Worm (Caenorhabditis elegans) whole organism, L3 larva: Measurements from ENCODE around the gene cdr-2.
A peak's percentile ranks its signal among the peaks of the same experiment; 100 is the strongest.

ENCODE experiments used
- aly-2 ChIP-seq: fragments of 150-350 bp; optimal IDR thresholded peaks from 2 replicates; lab custom pipeline; 2014; ENCODE audit warnings: missing biosample characterization, missing genetic modification characterization
- ama-1 ChIP-seq: fragments of 150-350 bp; optimal IDR thresholded peaks from 2 replicates; lab custom pipeline; 2018
- ceh-16 ChIP-seq: sonication (generic microtip); optimal IDR thresholded peaks from 2 replicates; lab custom pipeline; 2017; ENCODE audit warnings: missing biosample characterization, missing genetic modification characterization
- ceh-28 ChIP-seq: fragments of 150-350 bp; optimal IDR thresholded peaks from 2 replicates; lab custom pipeline; 2014; ENCODE audit warnings: missing biosample characterization, missing genetic modification reagents, missing genetic modification characterization
- ceh-9 ChIP-seq: sonication (generic microtip); optimal IDR thresholded peaks from 2 replicates; lab custom pipeline; 2018; ENCODE audit warnings: missing biosample characterization, missing genetic modification characterization
- egl-27 ChIP-seq: sonication (generic microtip); optimal IDR thresholded peaks from 4 replicates; lab custom pipeline; 2017; ENCODE audit warnings: missing biosample characterization, missing genetic modification reagents, missing genetic modification characterization
- egl-5 ChIP-seq: fragments of 150-350 bp; optimal IDR thresholded peaks from 2 replicates; lab custom pipeline; 2017; ENCODE audit warnings: missing biosample characterization, missing genetic modification reagents, missing genetic modification characterization, inconsistent platforms
- elt-1 ChIP-seq: fragments of 150-350 bp; optimal IDR thresholded peaks from 2 replicates; lab custom pipeline; 2014; ENCODE audit warnings: missing biosample characterization, missing genetic modification characterization
- elt-2 ChIP-seq: sonication (generic microtip); optimal IDR thresholded peaks from 2 replicates; lab custom pipeline; 2016; ENCODE audit warnings: missing genetic modification reagents, mild to moderate bottlenecking, missing genetic modification characterization, missing compliant biosample characterization
- elt-3 ChIP-seq, 3 experiments: fragments of 150-350 bp in 1 of 3; sonication (generic microtip) in 2 of 3; optimal IDR thresholded peaks; 2 replicates in 2 of 3; 4 replicates in 1 of 3; lab custom pipeline; 2014 to 2017; ENCODE audit warnings: missing biosample characterization in 3 of 3, missing genetic modification characterization in 3 of 3
- fkh-10 ChIP-seq: sonication (generic microtip); optimal IDR thresholded peaks from 2 replicates; lab custom pipeline; 2017; ENCODE audit warnings: missing biosample characterization, missing genetic modification reagents, missing genetic modification characterization
- fkh-2 ChIP-seq: fragments of 150-350 bp; optimal IDR thresholded peaks from 2 replicates; lab custom pipeline; 2014; ENCODE audit warnings: missing biosample characterization, missing genetic modification reagents, missing genetic modification characterization
- fos-1 ChIP-seq: fragments of 150-350 bp; optimal IDR thresholded peaks from 2 replicates; lab custom pipeline; 2014; ENCODE audit warnings: missing biosample characterization, missing genetic modification characterization
- hmg-11 ChIP-seq: sonication (generic microtip); optimal IDR thresholded peaks from 2 replicates; lab custom pipeline; 2016; ENCODE audit warnings: missing genetic modification characterization, missing compliant biosample characterization
- jun-1 ChIP-seq: fragments of 150-350 bp; optimal IDR thresholded peaks from 2 replicates; lab custom pipeline; 2014; ENCODE audit warnings: missing biosample characterization, missing genetic modification reagents, missing genetic modification characterization
- lin-39 ChIP-seq: fragments of 150-350 bp; optimal IDR thresholded peaks from 2 replicates; lab custom pipeline; 2018; ENCODE audit warnings: missing biosample characterization, missing genetic modification reagents, missing genetic modification characterization
- mdl-1 ChIP-seq: fragments of 150-350 bp; optimal IDR thresholded peaks from 2 replicates; lab custom pipeline; 2014; ENCODE audit warnings: missing biosample characterization, missing genetic modification characterization
- mml-1 ChIP-seq: fragments of 150-350 bp; sonication (generic microtip); optimal IDR thresholded peaks from 3 replicates; lab custom pipeline; 2014; ENCODE audit warnings: missing biosample characterization, missing genetic modification characterization
- nfya-1 ChIP-seq: sonication (generic microtip); optimal IDR thresholded peaks from 2 replicates; lab custom pipeline; 2017; ENCODE audit warnings: missing genetic modification characterization, mild to moderate bottlenecking, missing compliant biosample characterization, antibody characterized with exemption, moderate library complexity; ENCODE audit not compliant: insufficient read depth
- nhr-23 ChIP-seq: fragments of 150-350 bp; optimal IDR thresholded peaks from 2 replicates; lab custom pipeline; 2014; ENCODE audit warnings: missing biosample characterization, missing genetic modification reagents, missing genetic modification characterization
- nhr-25 ChIP-seq: sonication (generic microtip); optimal IDR thresholded peaks from 2 replicates; lab custom pipeline; 2017; ENCODE audit warnings: missing biosample characterization, missing genetic modification characterization
- nhr-28 ChIP-seq: fragments of 150-350 bp; optimal IDR thresholded peaks from 2 replicates; lab custom pipeline; 2014; ENCODE audit warnings: missing biosample characterization, missing genetic modification characterization
- nhr-43 ChIP-seq: sonication (generic microtip); optimal IDR thresholded peaks from 2 replicates; lab custom pipeline; 2016; ENCODE audit warnings: mild to moderate bottlenecking, missing genetic modification characterization, missing compliant biosample characterization; ENCODE audit not compliant: poor library complexity, severe bottlenecking
- nhr-67 ChIP-seq: fragments of 150-350 bp; optimal IDR thresholded peaks from 2 replicates; lab custom pipeline; 2014; ENCODE audit warnings: missing biosample characterization, missing genetic modification characterization
- nhr-76 ChIP-seq: fragments of 150-350 bp; sonication (generic microtip); optimal IDR thresholded peaks from 5 replicates; lab custom pipeline; 2014; ENCODE audit warnings: missing biosample characterization, missing genetic modification characterization
- nhr-77 ChIP-seq: fragments of 150-350 bp; optimal IDR thresholded peaks from 2 replicates; lab custom pipeline; 2014; ENCODE audit warnings: missing biosample characterization, missing genetic modification characterization
- pha-4 ChIP-seq: fragments of 150-350 bp; optimal IDR thresholded peaks from 2 replicates; lab custom pipeline; 2014; ENCODE audit warnings: missing biosample characterization, missing genetic modification reagents, missing genetic modification characterization
- pqm-1 ChIP-seq: fragments of 150-350 bp; optimal IDR thresholded peaks from 2 replicates; lab custom pipeline; 2017; ENCODE audit warnings: missing biosample characterization, missing genetic modification characterization, inconsistent platforms
- skn-1 ChIP-seq: fragments of 150-350 bp; optimal IDR thresholded peaks from 2 replicates; lab custom pipeline; 2014; ENCODE audit warnings: missing biosample characterization, missing genetic modification characterization
- snpc-4 ChIP-seq: fragments of 150-350 bp; optimal IDR thresholded peaks from 2 replicates; lab custom pipeline; 2014; ENCODE audit warnings: missing biosample characterization, missing genetic modification characterization
- unc-39 ChIP-seq: sonication (generic microtip); optimal IDR thresholded peaks from 4 replicates; lab custom pipeline; 2017; ENCODE audit warnings: missing biosample characterization, missing genetic modification characterization
- unc-62 ChIP-seq: fragments of 150-350 bp; sonication (generic microtip); optimal IDR thresholded peaks from 4 replicates; lab custom pipeline; 2014; ENCODE audit warnings: missing biosample characterization, missing genetic modification reagents, missing genetic modification characterization
- zag-1 ChIP-seq: fragments of 150-350 bp; optimal IDR thresholded peaks from 2 replicates; lab custom pipeline; 2014; ENCODE audit warnings: missing biosample characterization, missing genetic modification characterization

cdr-2 gene

DNA sequence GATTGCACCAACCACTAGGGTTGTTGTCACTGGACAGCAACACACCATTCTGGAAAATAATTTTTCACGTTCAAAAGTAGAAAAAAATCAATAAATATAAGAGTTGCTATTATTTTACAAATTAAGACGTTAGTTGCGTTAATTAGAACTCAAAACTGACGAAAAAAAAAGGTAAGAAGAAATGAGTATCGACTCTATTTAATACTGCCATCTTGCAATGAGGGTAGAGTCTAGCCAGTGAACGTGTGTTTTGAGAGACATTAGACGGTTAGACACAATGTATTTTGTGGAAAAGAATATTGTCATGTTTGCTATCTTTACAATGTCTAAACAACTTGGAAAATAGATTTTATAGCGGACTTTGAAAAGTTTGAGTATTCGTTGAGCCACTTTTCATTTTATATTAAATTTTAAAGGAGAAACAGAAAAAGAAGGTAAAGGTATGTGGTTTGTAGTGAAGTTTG, 1.8 kb downstream of the cdr-2 start, which contains the start of gene cdr-6 (continued):
- no peak for TF ChIP-seq nhr-76 (tag; lab: Kevin White, UChicago)
- no peak for TF ChIP-seq mml-1 (tag; lab: Kevin White, UChicago)
- TF ChIP-seq fkh-2 (tag; lab: Kevin White, UChicago) = no peak
- TF ChIP-seq hmg-11 (tag; lab: Kevin White, UChicago) = no peak
- no peak for TF ChIP-seq jun-1 (tag; lab: Kevin White, UChicago)
- no peak for TF ChIP-seq ceh-16 (tag; lab: Kevin White, UChicago)
- TF ChIP-seq nhr-28 (tag; lab: Kevin White, UChicago) = no peak
- no peak for TF ChIP-seq aly-2 (tag; lab: Kevin White, UChicago)
- TF ChIP-seq nhr-77 (tag; lab: Kevin White, UChicago) = no peak
- peak; percentile 28 for TF ChIP-seq ceh-28
- TF ChIP-seq snpc-4 (tag; lab: Kevin White, UChicago) = no peak
- TF ChIP-seq, all 47 proteins: peak for 5

ce11 chrV:12412321-12412720, 3.2 kb downstream of the cdr-2 start:
- TF ChIP-seq fkh-10 (GFP tag; lab: Kevin White, UChicago) = no peak
- TF ChIP-seq nhr-28 (tag; lab: Kevin White, UChicago) = no peak
- TF ChIP-seq nhr-77 (tag; lab: Kevin White, UChicago) = no peak
- no peak for TF ChIP-seq unc-39 (tag; lab: Kevin White, UChicago)
- TF ChIP-seq aly-2 (tag; lab: Kevin White, UChicago) = no peak
- TF ChIP-seq pha-4 (tag; lab: Kevin White, UChicago) = no peak
- no peak for TF ChIP-seq mdl-1 (tag; lab: Kevin White, UChicago)
- TF ChIP-seq ama-1 = no peak
- no peak for TF ChIP-seq skn-1 (tag; lab: Kevin White, UChicago)
- no peak for TF ChIP-seq nhr-43 (tag; lab: Kevin White, UChicago)
- no peak for TF ChIP-seq elt-3 (tag; optimal IDR thresholded peaks at IDR 0.05; lab: Kevin White, UChicago)
- TF ChIP-seq mml-1 (tag; lab: Kevin White, UChicago) = no peak
- no peak for TF ChIP-seq zag-1
- TF ChIP-seq fos-1 (tag; lab: Kevin White, UChicago) = no peak
- no peak for TF ChIP-seq nhr-67
- TF ChIP-seq, all 47 proteins: peak for 0

- TF ChIP-seq nhr-25 (peak; percentile 41), elt-1 (tag; lab: Kevin White, UChicago) (peak; percentile 89), elt-3 (tag; optimal IDR thresholded peaks at IDR 0.05; lab: Kevin White, UChicago) (peak in 1 of 3 experiments; percentile 45), egl-5 (tag; lab: Kevin White, UChicago) (no peak)
Measured at ce11 chrV:12411909-12412308, 3.6 kb downstream of the cdr-2 start, which contains the start of gene cdr-7. TSS of gene cdr-7 (minus strand) at chrV:12412113.

ce11 chrV:12410416-12411001, 5.0 kb downstream of the cdr-2 start, which contains the start of gene hrg-2:
TSS of gene hrg-2 (minus strand) at chrV:12410513.
- no peak for TF ChIP-seq ceh-9 (tag; lab: Kevin White, UChicago)
- no peak for TF ChIP-seq unc-62 (GFP tag; lab: Kevin White, UChicago)
- no peak for TF ChIP-seq fkh-2 (tag; lab: Kevin White, UChicago)
- no peak for TF ChIP-seq zag-1
- TF ChIP-seq pha-4 (tag; lab: Kevin White, UChicago) = no peak
- TF ChIP-seq jun-1 (tag; lab: Kevin White, UChicago) = no peak
- TF ChIP-seq fos-1 (tag; lab: Kevin White, UChicago) = no peak
- no peak for TF ChIP-seq egl-27 (tag; lab: Kevin White, UChicago)
- no peak for TF ChIP-seq aly-2 (tag; lab: Kevin White, UChicago)
- no peak for TF ChIP-seq hmg-11 (tag; lab: Kevin White, UChicago)
- TF ChIP-seq nhr-43 (tag; lab: Kevin White, UChicago) = no peak
- no peak for TF ChIP-seq nhr-67
- TF ChIP-seq nhr-23 = no peak
- TF ChIP-seq, all 47 proteins: peak for 0

DNA sequence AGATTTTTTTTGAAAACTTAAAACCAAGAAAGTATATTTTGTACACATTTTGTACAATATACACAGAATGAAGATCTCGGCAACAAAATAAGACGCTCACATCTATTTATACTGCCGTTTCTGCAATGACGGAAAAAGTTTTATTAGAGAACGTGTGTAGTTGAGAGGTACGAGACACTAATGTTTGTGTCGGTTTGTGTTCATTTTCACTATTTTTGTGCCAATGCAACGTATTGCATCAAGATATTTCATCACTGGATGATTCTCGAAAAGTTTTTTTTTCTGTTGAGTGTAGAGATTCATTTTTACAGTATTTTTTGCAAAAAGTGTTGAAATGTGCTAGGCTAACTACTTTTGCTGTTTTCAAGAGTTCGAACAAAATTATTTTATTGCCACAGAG, 6.5 kb downstream of the cdr-2 start:
- peak; percentile 0 for TF ChIP-seq nfya-1 (tag; lab: Kevin White, UChicago)
- TF ChIP-seq lin-39 (tag; lab: Kevin White, UChicago) = no peak
- no peak for TF ChIP-seq fos-1 (tag; lab: Kevin White, UChicago)
- peak; percentile 62 for TF ChIP-seq pha-4 (tag; lab: Kevin White, UChicago)
- peak; percentile 1 for TF ChIP-seq pqm-1 (tag; lab: Kevin White, UChicago)
- peak; percentile 6 for TF ChIP-seq elt-2 (tag; lab: Kevin White, UChicago)
